Worm (Caenorhabditis elegans) whole organism, young adult: ENCODE results near the gene R05G6.5.
A peak's percentile ranks its signal among the peaks of the same experiment; 100 is the strongest.

Experiments used
- F37B4.10 ChIP-seq: fragments of 200-800 bp; sonication (Bioruptor generic); IDR thresholded peaks from 2 replicates; pipeline ENCODE4 v1.3.6; 2022; ENCODE audit warnings: missing genetic modification characterization, missing compliant biosample characterization
- F57C9.4 ChIP-seq: sonication (generic microtip); optimal IDR thresholded peaks from 2 replicates; lab custom pipeline; 2017; ENCODE audit warnings: mild to moderate bottlenecking, missing genetic modification characterization, missing compliant biosample characterization
- K11D2.4 ChIP-seq: fragments of 200-800 bp; sonication (Bioruptor generic); IDR thresholded peaks from 2 replicates; pipeline ENCODE4 v1.3.6; 2022; ENCODE audit warnings: missing genetic modification reagents, missing genetic modification characterization, missing compliant biosample characterization
- K12H6.12 ChIP-seq: fragments of 200-800 bp; sonication (Bioruptor generic); optimal IDR thresholded peaks from 2 replicates; lab custom pipeline; 2018; ENCODE audit warnings: mild to moderate bottlenecking, missing genetic modification characterization, missing compliant biosample characterization
- Y56A3A.18 ChIP-seq: fragments of 200-800 bp; sonication (Bioruptor generic); IDR thresholded peaks from 2 replicates; pipeline ENCODE4 v1.3.6; 2022; ENCODE audit warnings: missing genetic modification reagents, missing genetic modification characterization, missing compliant biosample characterization
- Y67H2A.10 ChIP-seq: fragments of 200-800 bp; sonication (Bioruptor generic); conservative IDR thresholded peaks from 2 replicates; pipeline ENCODE4 v1.3.6; 2022; ENCODE audit warnings: missing genetic modification reagents, missing genetic modification characterization, missing compliant biosample characterization
- Y79H2A.3 ChIP-seq: fragments of 200-800 bp; sonication (Bioruptor generic); conservative IDR thresholded peaks from 2 replicates; pipeline ENCODE4 v1.3.6; 2022; ENCODE audit warnings: missing genetic modification reagents, missing genetic modification characterization, missing compliant biosample characterization
- akir-1 ChIP-seq: fragments of 200-800 bp; sonication (Bioruptor generic); optimal IDR thresholded peaks from 2 replicates; lab custom pipeline; 2018; ENCODE audit warnings: mild to moderate bottlenecking, missing genetic modification characterization, moderate library complexity, missing compliant biosample characterization
- ama-1 ChIP-seq, 3 experiments: fragments of 150-350 bp in 1 of 3; sonication (generic microtip) in 2 of 3; optimal IDR thresholded peaks; 2 replicates each; lab custom pipeline; 2014 to 2018; ENCODE audit warnings: missing biosample characterization in 2 of 3, missing genetic modification characterization in 2 of 3, missing genetic modification reagents in 2 of 3
- attf-3 ChIP-seq: fragments of 200-800 bp; sonication (Bioruptor generic); conservative IDR thresholded peaks from 2 replicates; pipeline ENCODE4 v1.3.6; 2022; ENCODE audit warnings: missing genetic modification reagents, missing genetic modification characterization, missing compliant biosample characterization
- attf-5 ChIP-seq: fragments of 200-800 bp; sonication (Bioruptor generic); optimal IDR thresholded peaks from 2 replicates; lab custom pipeline; 2018; ENCODE audit warnings: mild to moderate bottlenecking, missing genetic modification characterization, missing compliant biosample characterization
- bed-2 ChIP-seq: fragments of 200-800 bp; sonication (Bioruptor generic); IDR thresholded peaks from 2 replicates; pipeline ENCODE4 v1.3.6; 2022; ENCODE audit warnings: missing genetic modification reagents, missing genetic modification characterization, missing compliant biosample characterization
- ccch-3 ChIP-seq: fragments of 200-800 bp; sonication (Bioruptor generic); optimal IDR thresholded peaks from 2 replicates; lab custom pipeline; 2018; ENCODE audit warnings: mild to moderate bottlenecking, missing genetic modification characterization, missing compliant biosample characterization
- cebp-1 ChIP-seq, 2 experiments: fragments of 200-800 bp in 1 of 2; sonication (Bioruptor generic) in 1 of 2; sonication (generic microtip) in 1 of 2; IDR thresholded peaks in 1 of 2; optimal IDR thresholded peaks in 1 of 2; 2 replicates each; pipeline versions ENCODE4 v1.3.6 to Lab custom; 2017 to 2022; ENCODE audit warnings: missing compliant biosample characterization in 2 of 2, missing genetic modification characterization in 2 of 2, mild to moderate bottlenecking in 1 of 2, missing genetic modification reagents in 1 of 2, moderate library complexity in 1 of 2
- dpl-1 ChIP-seq: fragments of 150-350 bp; optimal IDR thresholded peaks from 2 replicates; lab custom pipeline; 2014; ENCODE audit warnings: missing biosample characterization, missing genetic modification reagents, missing genetic modification characterization
- hmg-1.2 ChIP-seq: fragments of 200-800 bp; sonication (Bioruptor generic); IDR thresholded peaks from 2 replicates; pipeline ENCODE4 v1.3.6; 2022; ENCODE audit warnings: missing genetic modification reagents, missing genetic modification characterization, missing compliant biosample characterization
- let-526 ChIP-seq: fragments of 200-800 bp; sonication (Bioruptor generic); IDR thresholded peaks from 2 replicates; pipeline ENCODE4 v1.3.6; 2022; ENCODE audit warnings: missing genetic modification reagents, missing genetic modification characterization, missing compliant biosample characterization
- let-607 ChIP-seq, 2 experiments: fragments of 200-800 bp in 1 of 2; sonication (Bioruptor generic) in 1 of 2; sonication (generic microtip) in 1 of 2; optimal IDR thresholded peaks; 2 replicates each; lab custom pipeline; 2016 to 2018; ENCODE audit warnings: mild to moderate bottlenecking in 2 of 2, missing compliant biosample characterization in 2 of 2, missing genetic modification characterization in 2 of 2, moderate library complexity in 2 of 2, missing genotype in 1 of 2
- lin-26 ChIP-seq: fragments of 200-800 bp; sonication (Bioruptor generic); IDR thresholded peaks from 2 replicates; pipeline ENCODE4 v1.3.6; 2022; ENCODE audit warnings: missing genetic modification reagents, missing genetic modification characterization, missing compliant biosample characterization
- lin-35 ChIP-seq, 3 experiments: fragments of 150-350 bp in 2 of 3; sonication (generic microtip) in 1 of 3; optimal IDR thresholded peaks; 2 replicates each; lab custom pipeline; 2014 to 2018; ENCODE audit warnings: missing biosample characterization in 3 of 3, missing genetic modification characterization in 3 of 3, missing genetic modification reagents in 3 of 3
- nfya-1 ChIP-seq: sonication (generic microtip); optimal IDR thresholded peaks from 2 replicates; lab custom pipeline; 2017; ENCODE audit warnings: antibody characterized with exemption, missing compliant biosample characterization, missing genetic modification characterization, borderline replicate concordance; ENCODE audit not compliant: insufficient read depth
- nfya-2 ChIP-seq: fragments of 200-800 bp; sonication (Bioruptor generic); IDR thresholded peaks from 2 replicates; pipeline ENCODE4 v1.3.6; 2022; ENCODE audit warnings: missing genetic modification reagents, missing genetic modification characterization, missing compliant biosample characterization
- nhr-120 ChIP-seq: fragments of 200-800 bp; sonication (Bioruptor generic); IDR thresholded peaks from 2 replicates; pipeline ENCODE4 v1.3.6; 2022; ENCODE audit warnings: missing genetic modification characterization, missing compliant biosample characterization
- nhr-80 ChIP-seq: sonication (generic microtip); optimal IDR thresholded peaks from 2 replicates; lab custom pipeline; 2016; ENCODE audit warnings: missing genetic modification characterization, missing compliant biosample characterization
- pbrm-1 ChIP-seq: fragments of 200-800 bp; sonication (Bioruptor generic); IDR thresholded peaks from 2 replicates; pipeline ENCODE4 v1.3.6; 2022; ENCODE audit warnings: missing genetic modification reagents, missing genetic modification characterization, missing compliant biosample characterization
- pha-4 ChIP-seq: fragments of 150-350 bp; sonication (generic microtip); optimal IDR thresholded peaks from 2 replicates; lab custom pipeline; 2014; ENCODE audit warnings: missing biosample characterization, missing genetic modification reagents, missing genetic modification characterization
- snpc-1.3 ChIP-seq: sonication (generic microtip); optimal IDR thresholded peaks from 2 replicates; lab custom pipeline; 2017; ENCODE audit warnings: missing genetic modification characterization, mild to moderate bottlenecking, missing compliant biosample characterization, antibody characterized with exemption, moderate library complexity, missing genotype, missing genetic modification reagents; ENCODE audit not compliant: insufficient read depth
- tbp1 ChIP-seq: fragments of 200-800 bp; sonication (Bioruptor generic); optimal IDR thresholded peaks from 2 replicates; lab custom pipeline; 2018; ENCODE audit warnings: mild to moderate bottlenecking, missing genetic modification characterization, missing compliant biosample characterization
- unc-130 ChIP-seq: sonication (generic microtip); optimal IDR thresholded peaks from 2 replicates; lab custom pipeline; 2016; ENCODE audit warnings: missing genetic modification reagents, missing genetic modification characterization, missing compliant biosample characterization
- unc-62 ChIP-seq: fragments of 150-350 bp; optimal IDR thresholded peaks from 2 replicates; lab custom pipeline; 2014; ENCODE audit warnings: missing biosample characterization, missing genetic modification reagents, missing genetic modification characterization
- zim-3 ChIP-seq: sonication (generic microtip); optimal IDR thresholded peaks from 2 replicates; lab custom pipeline; 2017; ENCODE audit warnings: mild to moderate bottlenecking, missing genetic modification characterization, moderate library complexity, missing compliant biosample characterization

Gene R05G6.5

DNA sequence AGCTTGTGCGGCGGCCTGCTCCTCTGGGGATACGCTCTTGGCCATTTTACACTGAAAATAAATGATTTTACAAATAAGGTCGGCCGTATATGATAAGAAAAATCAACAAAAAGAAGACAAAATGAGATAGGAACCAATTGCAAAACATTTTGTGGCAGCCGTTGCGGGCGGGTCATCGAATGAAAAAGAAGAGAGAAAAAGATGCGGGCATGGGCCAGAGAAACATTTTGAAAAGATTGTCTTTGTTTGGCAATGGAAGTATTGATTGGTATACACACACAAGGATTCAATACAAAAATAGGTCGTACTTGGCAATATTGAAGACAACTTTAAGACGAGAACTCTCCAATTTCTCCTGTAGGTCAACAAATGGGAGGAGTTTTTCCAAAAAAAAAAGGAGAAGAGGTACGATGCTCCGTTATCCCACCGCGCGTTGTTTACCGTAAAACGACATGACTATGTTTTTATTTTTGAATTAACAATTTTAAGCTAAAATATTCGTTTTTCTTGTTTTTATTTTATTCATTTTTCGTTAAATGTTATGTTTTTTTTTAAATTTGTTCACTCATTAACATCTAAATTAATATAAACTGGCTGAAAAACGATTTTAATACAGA is 4.6 kb downstream of the R05G6.5 start, which contains the start of the genes plc-4 and R05G6.4:
Gene plc-4, minus strand, starts transcription at position 51 of the 617 bp plus-strand sequence.
Gene R05G6.4, plus strand, starts transcription at position 617 of the 617 bp plus-strand sequence.
- TF ChIP-seq attf-5 (GFP tag; lab: Kevin White, UChicago), result peak; percentile 7
- TF ChIP-seq unc-130, result no peak
- TF ChIP-seq attf-3 (GFP tag; lab: Robert Waterston, UW), result peak; percentile 94

- TF ChIP-seq unc-62 (GFP tag; lab: Kevin White, UChicago), result no peak
- TF ChIP-seq ama-1 (optimal IDR thresholded peaks at IDR 0.05; lab: Kevin White, UChicago), result no peak
- TF ChIP-seq ama-1 (GFP tag; optimal IDR thresholded peaks at IDR 0.05; lab: Kevin White, UChicago), result no peak
- TF ChIP-seq nfya-2 (GFP tag; lab: Robert Waterston, UW), result no peak
- no peak for TF ChIP-seq hmg-1.2 (GFP tag; lab: Robert Waterston, UW)
- no peak for TF ChIP-seq nfya-1
- no peak for TF ChIP-seq F57C9.4 (tag; lab: Kevin White, UChicago)
- TF ChIP-seq Y79H2A.3, result no peak
- no peak for TF ChIP-seq K12H6.12 (tag; lab: Kevin White, UChicago)
- TF ChIP-seq zim-3 (tag; lab: Kevin White, UChicago), result no peak
- no peak for TF ChIP-seq akir-1 (GFP tag; lab: Kevin White, UChicago)
- TF ChIP-seq ccch-3 (GFP tag; lab: Kevin White, UChicago), result no peak
- TF ChIP-seq Y67H2A.10 (GFP tag; lab: Robert Waterston, UW), result no peak
- TF ChIP-seq pbrm-1 (GFP tag; lab: Robert Waterston, UW), result no peak
- no peak for TF ChIP-seq Y56A3A.18
These were observed 8.0 kb downstream of the R05G6.5 start, which contains the start of the genes R05G6.9 and R05G6.3 for ce11 chrIV:7516167-7516566. Gene R05G6.9, minus strand, starts transcription at chrIV:7516267. Gene R05G6.3, plus strand, starts transcription at chrIV:7516552.

DNA sequence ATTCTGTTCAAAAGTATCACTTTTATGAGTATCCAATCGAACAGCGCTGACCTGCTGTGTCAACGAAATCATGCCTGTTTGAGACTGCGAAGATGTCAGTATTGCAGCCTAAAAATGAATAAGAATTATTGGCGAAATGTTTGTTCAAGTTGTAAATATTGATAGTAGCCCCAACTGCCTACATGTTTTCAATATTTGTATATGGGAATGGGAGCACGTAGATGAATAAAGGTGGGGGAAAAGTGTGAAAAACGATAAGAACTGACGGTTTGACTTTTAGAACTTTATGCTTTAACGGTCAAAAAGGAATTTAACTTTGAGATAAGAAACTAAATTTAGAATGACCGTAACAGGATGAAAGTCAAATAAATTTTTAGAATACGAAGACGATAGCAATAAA is 12.1 kb downstream of the R05G6.5 start:
- TF ChIP-seq dpl-1 (GFP tag; lab: Kevin White, UChicago) (no peak), snpc-1.3 (tag; lab: Kevin White, UChicago) (no peak), let-607 (tag; optimal IDR thresholded peaks at IDR 0.05; lab: Kevin White, UChicago) (no peak)

- TF ChIP-seq nhr-80 (tag; lab: Kevin White, UChicago), result peak; percentile 25
- TF ChIP-seq F37B4.10, result no peak
- no peak for TF ChIP-seq unc-130
- TF ChIP-seq bed-2 (GFP tag; lab: Robert Waterston, UW), result no peak
- no peak for TF ChIP-seq pha-4 (tag; lab: Kevin White, UChicago)
- no peak for TF ChIP-seq K11D2.4 (GFP tag; lab: Robert Waterston, UW)
- no peak for TF ChIP-seq let-526 (GFP tag; lab: Robert Waterston, UW)
- no peak for TF ChIP-seq cebp-1 (GFP tag; IDR thresholded peaks at IDR 0.05; lab: Robert Waterston, UW)
- no peak for TF ChIP-seq cebp-1 (tag; optimal IDR thresholded peaks at IDR 0.05; lab: Kevin White, UChicago)
- TF ChIP-seq attf-3 (GFP tag; lab: Robert Waterston, UW), result 0 out of 2 replicates have a peak, but pooled peaks have one; percentile 20
- TF ChIP-seq Y79H2A.3, result no peak
- TF ChIP-seq Y56A3A.18, result no peak
- no peak for TF ChIP-seq Y67H2A.10 (GFP tag; lab: Robert Waterston, UW)
- TF ChIP-seq tbp1 (GFP tag; lab: Kevin White, UChicago), result no peak
- no peak for TF ChIP-seq lin-26
- TF ChIP-seq attf-5 (GFP tag; lab: Kevin White, UChicago), result no peak
- TF ChIP-seq ccch-3 (GFP tag; lab: Kevin White, UChicago), result no peak
- TF ChIP-seq nhr-120, result no peak
- TF ChIP-seq lin-35 (GFP tag; optimal IDR thresholded peaks at IDR 0.05; lab: Kevin White, UChicago), result no peak
- TF ChIP-seq, all 124 proteins: peak for 2
These were observed 12.7 kb downstream of the R05G6.5 start for ce11 chrIV:7520841-7521240.
